Worm (Caenorhabditis elegans) whole organism, young adult: Measurements from ENCODE around the gene C06G1.1.

Experiments used
- F33H1.4 ChIP-seq: fragments of 200-800 bp; sonication (Bioruptor generic); IDR thresholded peaks from 2 replicates; pipeline ENCODE4 v1.3.6; 2022; ENCODE audit warnings: missing genetic modification reagents, missing genetic modification characterization, missing compliant biosample characterization
- ama-1 ChIP-seq, 3 experiments: fragments of 150-350 bp in 1 of 3; sonication (generic microtip) in 2 of 3; optimal IDR thresholded peaks; 2 replicates each; lab custom pipeline; 2014 to 2018; ENCODE audit warnings: missing biosample characterization in 2 of 3, missing genetic modification characterization in 2 of 3, missing genetic modification reagents in 2 of 3
- attf-3 ChIP-seq: fragments of 200-800 bp; sonication (Bioruptor generic); conservative IDR thresholded peaks from 2 replicates; pipeline ENCODE4 v1.3.6; 2022; ENCODE audit warnings: missing genetic modification reagents, missing genetic modification characterization, missing compliant biosample characterization
- sea-2 ChIP-seq: fragments of 200-800 bp; sonication (Bioruptor generic); IDR thresholded peaks from 2 replicates; pipeline ENCODE4 v1.3.6; 2022; ENCODE audit warnings: missing genetic modification characterization, missing compliant biosample characterization
- unc-62 ChIP-seq: fragments of 150-350 bp; optimal IDR thresholded peaks from 2 replicates; lab custom pipeline; 2014; ENCODE audit warnings: missing biosample characterization, missing genetic modification reagents, missing genetic modification characterization
- ztf-18 ChIP-seq: sonication (generic microtip); optimal IDR thresholded peaks from 2 replicates; lab custom pipeline; 2016; ENCODE audit warnings: missing genotype, mild to moderate bottlenecking, missing genetic modification characterization, missing compliant biosample characterization

ce11 chrX:16634708-16635107, 1.6 kb downstream of the C06G1.1 start:
- TF ChIP-seq unc-62 (GFP tag; lab: Kevin White, UChicago) = no peak
- TF ChIP-seq sea-2 = no peak
- TF ChIP-seq ztf-18 (tag; lab: Kevin White, UChicago) = peak; percentile 47
- TF ChIP-seq attf-3 (GFP tag; lab: Robert Waterston, UW) = 0 out of 2 replicates have a peak, but pooled peaks have one; percentile 20
- no peak for TF ChIP-seq F33H1.4 (GFP tag; lab: Robert Waterston, UW)
- TF ChIP-seq ama-1 (optimal IDR thresholded peaks at IDR 0.05; lab: Kevin White, UChicago) = no peak
- peak; percentile 34 to 42 for TF ChIP-seq ama-1 (GFP tag; optimal IDR thresholded peaks at IDR 0.05; lab: Kevin White, UChicago)
